Worm (Caenorhabditis elegans) whole organism, L4 larva: ENCODE results near the gene ZK622.1.

Source experiments
- D1046.2 ChIP-seq: fragments of 200-800 bp; sonication (Bioruptor generic); IDR thresholded peaks from 2 replicates; pipeline ENCODE4 v1.3.6; 2022; ENCODE audit warnings: missing genetic modification characterization, missing compliant biosample characterization
- F26F4.8 ChIP-seq: fragments of 200-800 bp; sonication (Bioruptor generic); conservative IDR thresholded peaks from 2 replicates; pipeline ENCODE4 v1.3.6; 2022; ENCODE audit warnings: missing genetic modification characterization, missing compliant biosample characterization
- F44E2.7 ChIP-seq: fragments of 200-800 bp; sonication (Bioruptor generic); IDR thresholded peaks from 2 replicates; pipeline ENCODE4 v2.1.2; 2022; ENCODE audit warnings: missing genetic modification characterization, missing compliant biosample characterization
- F49E8.2 ChIP-seq: sonication (generic microtip); optimal IDR thresholded peaks from 2 replicates; lab custom pipeline; 2016; ENCODE audit warnings: missing compliant biosample characterization, mild to moderate bottlenecking, missing genetic modification characterization, borderline replicate concordance
- R02D3.7 ChIP-seq: fragments of 150-350 bp; sonication (generic microtip); optimal IDR thresholded peaks from 3 replicates; lab custom pipeline; 2014; ENCODE audit warnings: missing biosample characterization, missing genetic modification characterization
- T20F7.1 ChIP-seq: fragments of 200-800 bp; sonication (Bioruptor generic); optimal IDR thresholded peaks from 2 replicates; lab custom pipeline; 2018; ENCODE audit warnings: mild to moderate bottlenecking, missing genetic modification characterization, missing compliant biosample characterization
- Y105C5A.15 ChIP-seq: fragments of 200-800 bp; sonication (Bioruptor generic); IDR thresholded peaks from 2 replicates; pipeline ENCODE4 v1.3.6; 2022; ENCODE audit warnings: missing genetic modification characterization, missing compliant biosample characterization
- ZK337.2 ChIP-seq: fragments of 200-800 bp; sonication (Bioruptor generic); IDR thresholded peaks from 2 replicates; pipeline ENCODE4 v1.3.6; 2022; ENCODE audit warnings: missing genetic modification reagents, missing genetic modification characterization, missing compliant biosample characterization
- arid-1 ChIP-seq: fragments of 200-800 bp; sonication (Bioruptor generic); conservative IDR thresholded peaks from 2 replicates; pipeline ENCODE4 v1.3.6; 2022; ENCODE audit warnings: missing genetic modification reagents, missing genetic modification characterization, missing compliant biosample characterization
- ceh-28 ChIP-seq: fragments of 150-350 bp; optimal IDR thresholded peaks from 2 replicates; lab custom pipeline; 2014; ENCODE audit warnings: missing biosample characterization, missing genetic modification reagents, missing genetic modification characterization
- daf-19 ChIP-seq: fragments of 200-800 bp; sonication (Bioruptor generic); conservative IDR thresholded peaks from 2 replicates; pipeline ENCODE4 v1.3.6; 2022; ENCODE audit warnings: missing genetic modification characterization, missing compliant biosample characterization
- dmd-6 ChIP-seq: fragments of 200-800 bp; sonication (Bioruptor generic); IDR thresholded peaks from 2 replicates; pipeline ENCODE4 v1.3.6; 2022; ENCODE audit warnings: missing genetic modification reagents, missing genetic modification characterization, missing compliant biosample characterization
- dpl-1 ChIP-seq: fragments of 150-350 bp; optimal IDR thresholded peaks from 2 replicates; lab custom pipeline; 2014; ENCODE audit warnings: missing biosample characterization, missing genetic modification reagents, missing genetic modification characterization
- dve-1 ChIP-seq: sonication (generic microtip); optimal IDR thresholded peaks from 2 replicates; lab custom pipeline; 2017; ENCODE audit warnings: antibody characterized with exemption, mild to moderate bottlenecking, missing genetic modification characterization, missing compliant biosample characterization; ENCODE audit not compliant: insufficient read depth
- egl-43 ChIP-seq: fragments of 200-800 bp; sonication (Bioruptor generic); IDR thresholded peaks from 2 replicates; pipeline ENCODE4 v1.3.6; 2022; ENCODE audit warnings: missing genetic modification reagents, missing genetic modification characterization, missing compliant biosample characterization
- hif-1 ChIP-seq, 2 experiments: sonication (generic microtip); optimal IDR thresholded peaks; 2 replicates each; lab custom pipeline; 2016 to 2017; ENCODE audit warnings: missing compliant biosample characterization in 2 of 2, missing genetic modification characterization in 2 of 2, missing genetic modification reagents in 2 of 2, missing genotype in 2 of 2, mild to moderate bottlenecking in 1 of 2
- hlh-11 ChIP-seq: fragments of 200-800 bp; sonication (Bioruptor generic); optimal IDR thresholded peaks from 2 replicates; lab custom pipeline; 2018; ENCODE audit warnings: mild to moderate bottlenecking, missing genetic modification characterization, missing compliant biosample characterization
- hlh-30 ChIP-seq: sonication (generic microtip); optimal IDR thresholded peaks from 2 replicates; lab custom pipeline; 2017; ENCODE audit warnings: antibody characterized with exemption, mild to moderate bottlenecking, missing genetic modification characterization, missing compliant biosample characterization; ENCODE audit not compliant: insufficient read depth
- jun-1 ChIP-seq: fragments of 150-350 bp; optimal IDR thresholded peaks from 2 replicates; lab custom pipeline; 2014; ENCODE audit warnings: missing biosample characterization, missing genetic modification reagents, missing genetic modification characterization
- lin-1 ChIP-seq: fragments of 200-800 bp; sonication (Bioruptor generic); IDR thresholded peaks from 2 replicates; pipeline ENCODE4 v1.3.6; 2022; ENCODE audit warnings: missing genetic modification reagents, missing genetic modification characterization, missing compliant biosample characterization
- lin-13 ChIP-seq: fragments of 150-350 bp; optimal IDR thresholded peaks from 2 replicates; lab custom pipeline; 2014; ENCODE audit warnings: missing biosample characterization, missing genetic modification reagents, missing genetic modification characterization
- lin-15B ChIP-seq: fragments of 150-350 bp; sonication (generic microtip); optimal IDR thresholded peaks from 3 replicates; lab custom pipeline; 2014; ENCODE audit warnings: missing biosample characterization, missing genetic modification characterization
- lin-29 ChIP-seq: fragments of 200-800 bp; sonication (Bioruptor generic); IDR thresholded peaks from 2 replicates; pipeline ENCODE4 v1.3.6; 2022; ENCODE audit warnings: missing genetic modification reagents, missing genetic modification characterization, missing compliant biosample characterization
- lsy-2 ChIP-seq, 2 experiments: fragments of 150-350 bp in 1 of 2; sonication (generic microtip) in 1 of 2; optimal IDR thresholded peaks; 2 replicates each; lab custom pipeline; 2014 to 2017; ENCODE audit warnings: missing biosample characterization in 2 of 2, missing genetic modification characterization in 2 of 2
- madf-9 ChIP-seq: fragments of 200-800 bp; sonication (Bioruptor generic); conservative IDR thresholded peaks from 2 replicates; pipeline ENCODE4 v1.3.6; 2022; ENCODE audit warnings: missing genetic modification reagents, missing genetic modification characterization, missing compliant biosample characterization
- mdl-1 ChIP-seq, 2 experiments: fragments of 150-350 bp in 1 of 2; sonication (generic microtip) in 1 of 2; optimal IDR thresholded peaks; 2 replicates each; lab custom pipeline; 2014 to 2017; ENCODE audit warnings: missing biosample characterization in 2 of 2, missing genetic modification characterization in 2 of 2
- mdt-29 ChIP-seq: fragments of 200-800 bp; sonication (Bioruptor generic); IDR thresholded peaks from 2 replicates; pipeline ENCODE4 v1.3.6; 2022; ENCODE audit warnings: missing genetic modification reagents, missing genetic modification characterization, missing compliant biosample characterization
- mep-1 ChIP-seq: fragments of 150-350 bp; sonication (generic microtip); optimal IDR thresholded peaks from 3 replicates; lab custom pipeline; 2014; ENCODE audit warnings: missing biosample characterization, missing genetic modification characterization
- mxl-3 ChIP-seq: fragments of 200-800 bp; sonication (Bioruptor generic); optimal IDR thresholded peaks from 2 replicates; lab custom pipeline; 2018; ENCODE audit warnings: mild to moderate bottlenecking, missing genetic modification characterization, missing compliant biosample characterization
- nhr-10 ChIP-seq: fragments of 150-350 bp; optimal IDR thresholded peaks from 2 replicates; lab custom pipeline; 2014; ENCODE audit warnings: missing biosample characterization, missing genetic modification characterization
- nhr-25 ChIP-seq: sonication (generic microtip); optimal IDR thresholded peaks from 2 replicates; lab custom pipeline; 2017; ENCODE audit warnings: missing genetic modification characterization, mild to moderate bottlenecking, missing compliant biosample characterization, antibody characterized with exemption, moderate library complexity, borderline replicate concordance; ENCODE audit not compliant: insufficient read depth
- nhr-28 ChIP-seq: fragments of 150-350 bp; optimal IDR thresholded peaks from 2 replicates; lab custom pipeline; 2014; ENCODE audit warnings: missing biosample characterization, missing genetic modification characterization
- nhr-6 ChIP-seq: fragments of 150-350 bp; optimal IDR thresholded peaks from 2 replicates; lab custom pipeline; 2014; ENCODE audit warnings: missing biosample characterization, missing genetic modification characterization
- nhr-76 ChIP-seq: fragments of 150-350 bp; optimal IDR thresholded peaks from 2 replicates; lab custom pipeline; 2014; ENCODE audit warnings: missing biosample characterization, missing genetic modification characterization
- pha-4 ChIP-seq, 2 experiments: fragments of 150-350 bp in 1 of 2; fragments of 200-800 bp in 1 of 2; sonication (Bioruptor generic) in 1 of 2; IDR thresholded peaks in 1 of 2; optimal IDR thresholded peaks in 1 of 2; 2 replicates each; pipeline versions ENCODE4 v1.3.6 to Lab custom; 2014 to 2022; ENCODE audit warnings: missing genetic modification characterization in 2 of 2, missing genetic modification reagents in 2 of 2, missing biosample characterization in 1 of 2, missing compliant biosample characterization in 1 of 2
- sdz-12 ChIP-seq: fragments of 200-800 bp; sonication (Bioruptor generic); optimal IDR thresholded peaks from 2 replicates; lab custom pipeline; 2018; ENCODE audit warnings: mild to moderate bottlenecking, missing genetic modification characterization, missing compliant biosample characterization
- snpc-1.2 ChIP-seq: fragments of 200-800 bp; sonication (Bioruptor generic); IDR thresholded peaks from 2 replicates; pipeline ENCODE4 v1.3.6; 2022; ENCODE audit warnings: missing genetic modification reagents, missing genetic modification characterization, missing compliant biosample characterization
- snpc-4 ChIP-seq: fragments of 150-350 bp; optimal IDR thresholded peaks from 2 replicates; lab custom pipeline; 2014; ENCODE audit warnings: missing biosample characterization, missing genetic modification characterization
- tra-1 ChIP-seq: fragments of 200-800 bp; sonication (Bioruptor generic); IDR thresholded peaks from 2 replicates; pipeline ENCODE4 v1.3.6; 2022; ENCODE audit warnings: missing genetic modification reagents, missing genetic modification characterization, missing compliant biosample characterization
- unc-39 ChIP-seq: sonication (generic microtip); optimal IDR thresholded peaks from 2 replicates; lab custom pipeline; 2017; ENCODE audit warnings: missing biosample characterization, missing genetic modification characterization
- vab-7 ChIP-seq: fragments of 200-800 bp; sonication (Bioruptor generic); IDR thresholded peaks from 2 replicates; pipeline ENCODE4 v1.3.6; 2022; ENCODE audit warnings: missing genetic modification reagents, missing genetic modification characterization, missing compliant biosample characterization
- zag-1 ChIP-seq: fragments of 150-350 bp; optimal IDR thresholded peaks from 2 replicates; lab custom pipeline; 2014; ENCODE audit warnings: missing biosample characterization, missing genetic modification characterization
- zip-11 ChIP-seq: fragments of 200-800 bp; sonication (Bioruptor generic); IDR thresholded peaks from 2 replicates; pipeline ENCODE4 v1.3.6; 2022; ENCODE audit warnings: missing genetic modification characterization, missing compliant biosample characterization
- zip-2 ChIP-seq: fragments of 150-350 bp; optimal IDR thresholded peaks from 2 replicates; lab custom pipeline; 2014; ENCODE audit warnings: missing biosample characterization, missing genetic modification characterization
- ztf-11 ChIP-seq: fragments of 150-350 bp; optimal IDR thresholded peaks from 2 replicates; lab custom pipeline; 2014; ENCODE audit warnings: missing biosample characterization, missing genetic modification characterization
- ztf-7 ChIP-seq: fragments of 150-350 bp; optimal IDR thresholded peaks from 2 replicates; lab custom pipeline; 2014; ENCODE audit warnings: missing biosample characterization, missing genetic modification characterization

ZK622.1 gene

ce11 chrII:5281137-5281536 is 12.5 kb upstream of the ZK622.1 start (continued):
- TF ChIP-seq nhr-28 (tag; lab: Kevin White, UChicago) (peak; percentile 84), egl-43 (GFP tag; lab: Robert Waterston, UW) (no peak), lin-13 (GFP tag; lab: Kevin White, UChicago) (no peak), lin-1 (GFP tag; lab: Robert Waterston, UW) (no peak), lin-29 (no peak), F49E8.2 (tag; lab: Kevin White, UChicago) (no peak), ceh-28 (no peak), hlh-30 (peak; percentile 37)

- peak; percentile 87 for TF ChIP-seq mxl-3 (GFP tag; lab: Kevin White, UChicago)
- peak; percentile 41 to 71 for TF ChIP-seq mdl-1 (tag; optimal IDR thresholded peaks at IDR 0.05; lab: Kevin White, UChicago)
- TF ChIP-seq R02D3.7, result no peak
- no peak for TF ChIP-seq daf-19
- TF ChIP-seq lin-29, result no peak
- peak; percentile 84 for TF ChIP-seq dve-1 (tag; lab: Kevin White, UChicago)
- TF ChIP-seq hlh-11 (tag; lab: Kevin White, UChicago), result peak; percentile 75
- peak; percentile 42 for TF ChIP-seq nhr-10 (tag; lab: Kevin White, UChicago)
- peak; percentile 91 for TF ChIP-seq hlh-30
- no peak for TF ChIP-seq madf-9
- peak in 1 of 2 experiments; percentile 31 for TF ChIP-seq lsy-2 (tag; optimal IDR thresholded peaks at IDR 0.05; lab: Kevin White, UChicago)
- TF ChIP-seq T20F7.1, result peak; percentile 11
- TF ChIP-seq dmd-6, result peak; percentile 72
- peak; percentile 83 for TF ChIP-seq tra-1 (GFP tag; lab: Robert Waterston, UW)
- TF ChIP-seq ztf-11 (tag; lab: Kevin White, UChicago), result no peak
- peak; percentile 33 for TF ChIP-seq mep-1
- peak; percentile 28 for TF ChIP-seq nhr-28 (tag; lab: Kevin White, UChicago)
These were observed 11.4 kb upstream of the ZK622.1 start, which contains the start of gene pmt-1 for ce11 chrII:5282192-5282591. Gene pmt-1, minus strand, starts transcription at chrII:5282523.

- TF ChIP-seq lin-15B (tag; lab: Kevin White, UChicago) (no peak), ztf-7 (no peak), nhr-25 (tag; lab: Kevin White, UChicago) (no peak), zip-2 (no peak), ZK337.2 (GFP tag; lab: Robert Waterston, UW) (no peak), unc-39 (tag; lab: Kevin White, UChicago) (no peak), snpc-4 (no peak), hlh-11 (tag; lab: Kevin White, UChicago) (no peak), vab-7 (GFP tag; lab: Robert Waterston, UW) (no peak), egl-43 (GFP tag; lab: Robert Waterston, UW) (no peak), ztf-11 (tag; lab: Kevin White, UChicago) (no peak), hif-1 (tag; optimal IDR thresholded peaks at IDR 0.05; lab: Kevin White, UChicago) (no peak), jun-1 (tag; lab: Kevin White, UChicago) (no peak), daf-19 (no peak), F26F4.8 (GFP tag; lab: Robert Waterston, UW) (no peak), Y105C5A.15 (no peak), zip-11 (GFP tag; lab: Robert Waterston, UW) (no peak), D1046.2 (no peak), mdt-29 (GFP tag; lab: Robert Waterston, UW) (no peak), nhr-76 (peak; percentile 25), nhr-10 (tag; lab: Kevin White, UChicago) (no peak), nhr-6 (tag; lab: Kevin White, UChicago) (no peak), F44E2.7 (GFP tag; lab: Robert Waterston, UW) (no peak), T20F7.1 (no peak), sdz-12 (GFP tag; lab: Kevin White, UChicago) (no peak), zag-1 (tag; lab: Kevin White, UChicago) (no peak), mxl-3 (GFP tag; lab: Kevin White, UChicago) (no peak), dpl-1 (no peak), snpc-1.2 (GFP tag; lab: Robert Waterston, UW) (no peak), lin-29 (no peak), tra-1 (GFP tag; lab: Robert Waterston, UW) (0 out of 2 replicates have a peak, but pooled peaks have one; percentile 42), arid-1 (GFP tag; lab: Robert Waterston, UW) (no peak), pha-4 (GFP tag; IDR thresholded peaks at IDR 0.05; lab: Robert Waterston, UW) (no peak), pha-4 (tag; optimal IDR thresholded peaks at IDR 0.05; lab: Kevin White, UChicago) (no peak)
These were observed 10.8 kb upstream of the ZK622.1 start for ce11 chrII:5282740-5283281.
